Worm (Caenorhabditis elegans) whole organism, young adult: ENCODE data around the gene F44A6.3.

Experiments
- akir-1 ChIP-seq: fragments of 200-800 bp; sonication (Bioruptor generic); optimal IDR thresholded peaks from 2 replicates; lab custom pipeline; 2018; ENCODE audit warnings: mild to moderate bottlenecking, missing genetic modification characterization, moderate library complexity, missing compliant biosample characterization
- lag-1 ChIP-seq: fragments of 200-800 bp; sonication (Bioruptor generic); IDR thresholded peaks from 2 replicates; pipeline ENCODE4 v1.3.6; 2022; ENCODE audit warnings: missing genetic modification reagents, missing genetic modification characterization, missing compliant biosample characterization
- nhr-179 ChIP-seq: sonication (generic microtip); optimal IDR thresholded peaks from 2 replicates; lab custom pipeline; 2016; ENCODE audit warnings: mild to moderate bottlenecking, missing genetic modification characterization, missing compliant biosample characterization
- pha-4 ChIP-seq: fragments of 150-350 bp; sonication (generic microtip); optimal IDR thresholded peaks from 2 replicates; lab custom pipeline; 2014; ENCODE audit warnings: missing biosample characterization, missing genetic modification reagents, missing genetic modification characterization

DNA sequence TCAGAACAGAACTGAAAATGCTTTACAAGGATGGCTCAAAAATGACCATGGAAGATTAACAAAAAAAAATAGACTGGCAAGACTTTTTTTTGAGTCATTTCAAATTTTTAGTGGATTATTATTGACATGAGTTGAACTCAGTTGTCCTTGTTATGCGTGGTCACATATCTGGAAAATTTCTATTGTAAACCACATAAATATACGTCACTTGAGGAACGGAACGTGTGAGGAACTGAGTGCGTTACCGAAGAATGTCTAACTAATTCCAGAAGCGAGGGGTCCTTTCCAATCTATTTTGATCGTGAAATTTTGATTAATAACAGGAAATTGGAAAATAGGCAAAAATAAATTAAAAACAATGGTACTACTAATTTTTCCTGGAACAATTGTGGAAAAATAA, 49.7 kb downstream of the F44A6.3 start:
- TF ChIP-seq nhr-179 (tag; lab: Kevin White, UChicago) (no peak), lag-1 (GFP tag; lab: Robert Waterston, UW) (no peak), pha-4 (tag; lab: Kevin White, UChicago) (no peak), akir-1 (no peak)
